Worm (Caenorhabditis elegans) whole organism, midembryonic: ENCODE results near the gene F23D12.4.

Experiments
- T22C8.4 ChIP-seq: fragments of 200-800 bp; sonication (Bioruptor generic); IDR thresholded peaks from 2 replicates; pipeline ENCODE4 v1.3.6; 2022; ENCODE audit warnings: missing genetic modification characterization, missing compliant biosample characterization
- cog-1 ChIP-seq: sonication (generic microtip); optimal IDR thresholded peaks from 2 replicates; lab custom pipeline; 2016; ENCODE audit warnings: missing genetic modification characterization, missing compliant biosample characterization
- flt-1 ChIP-seq: fragments of 200-800 bp; sonication (Bioruptor generic); IDR thresholded peaks from 2 replicates; pipeline ENCODE4 v1.3.6; 2022; ENCODE audit warnings: missing genetic modification characterization, missing compliant biosample characterization
- klf-2 ChIP-seq: fragments of 200-800 bp; sonication (Bioruptor generic); conservative IDR thresholded peaks from 2 replicates; pipeline ENCODE4 v1.3.6; 2022; ENCODE audit warnings: missing genetic modification reagents, missing genetic modification characterization, missing compliant biosample characterization
- med-1 ChIP-seq: sonication (generic microtip); optimal IDR thresholded peaks from 2 replicates; lab custom pipeline; 2017; ENCODE audit warnings: missing genetic modification characterization, mild to moderate bottlenecking, missing compliant biosample characterization, antibody characterized with exemption, missing genetic modification reagents; ENCODE audit not compliant: insufficient read depth
- ref-1 ChIP-seq: fragments of 200-800 bp; sonication (Bioruptor generic); conservative IDR thresholded peaks from 2 replicates; pipeline ENCODE4 v1.3.6; 2022; ENCODE audit warnings: missing genetic modification reagents, missing genetic modification characterization, missing compliant biosample characterization
- tab-1 ChIP-seq: fragments of 200-800 bp; sonication (Bioruptor generic); IDR thresholded peaks from 2 replicates; pipeline ENCODE4 v1.3.6; 2022; ENCODE audit warnings: missing genetic modification characterization, missing compliant biosample characterization
- ztf-23 ChIP-seq: fragments of 200-800 bp; sonication (Bioruptor generic); IDR thresholded peaks from 2 replicates; pipeline ENCODE4 v1.3.6; 2022; ENCODE audit warnings: missing genetic modification reagents, missing genetic modification characterization, missing compliant biosample characterization
- ztf-29 ChIP-seq: fragments of 200-800 bp; sonication (Bioruptor generic); IDR thresholded peaks from 2 replicates; pipeline ENCODE4 v1.3.6; 2022; ENCODE audit warnings: missing genetic modification reagents, missing genetic modification characterization, missing compliant biosample characterization

The F23D12.4 gene

ce11 chrX:14424673-14425072, 20.1 kb upstream of the F23D12.4 start, which contains the start of gene F23D12.11:
TSS of gene F23D12.11 (minus strand) at chrX:14424751.
- TF ChIP-seq klf-2 (GFP tag; lab: Robert Waterston, UW) (no peak), tab-1 (GFP tag; lab: Robert Waterston, UW) (no peak), ref-1 (GFP tag; lab: Robert Waterston, UW) (no peak), flt-1 (GFP tag; lab: Robert Waterston, UW) (no peak), med-1 (GFP tag; lab: Kevin White, UChicago) (no peak), ztf-23 (GFP tag; lab: Robert Waterston, UW) (no peak), cog-1 (tag; lab: Kevin White, UChicago) (no peak), ztf-29 (GFP tag; lab: Robert Waterston, UW) (no peak), T22C8.4 (GFP tag; lab: Robert Waterston, UW) (no peak)

- no peak for TF ChIP-seq ztf-29 (GFP tag; lab: Robert Waterston, UW)
- no peak for TF ChIP-seq klf-2 (GFP tag; lab: Robert Waterston, UW)
- TF ChIP-seq ref-1 (GFP tag; lab: Robert Waterston, UW), result no peak
- no peak for TF ChIP-seq med-1 (GFP tag; lab: Kevin White, UChicago)
- TF ChIP-seq cog-1 (tag; lab: Kevin White, UChicago), result no peak
- TF ChIP-seq T22C8.4 (GFP tag; lab: Robert Waterston, UW), result no peak
- no peak for TF ChIP-seq tab-1 (GFP tag; lab: Robert Waterston, UW)
- no peak for TF ChIP-seq flt-1 (GFP tag; lab: Robert Waterston, UW)
- no peak for TF ChIP-seq ztf-23 (GFP tag; lab: Robert Waterston, UW)
These were observed 16.7 kb upstream of the F23D12.4 start, which contains the start of gene F23D12.1 for ce11 chrX:14428052-14428451. TSS of gene F23D12.1 (minus strand) at chrX:14428152.

ce11 chrX:14430436-14430835, 14.4 kb upstream of the F23D12.4 start:
- TF ChIP-seq T22C8.4 (GFP tag; lab: Robert Waterston, UW) (no peak), tab-1 (GFP tag; lab: Robert Waterston, UW) (no peak), cog-1 (tag; lab: Kevin White, UChicago) (no peak), flt-1 (GFP tag; lab: Robert Waterston, UW) (no peak), ztf-29 (GFP tag; lab: Robert Waterston, UW) (no peak), klf-2 (GFP tag; lab: Robert Waterston, UW) (no peak), med-1 (GFP tag; lab: Kevin White, UChicago) (no peak), ztf-23 (GFP tag; lab: Robert Waterston, UW) (no peak), ref-1 (GFP tag; lab: Robert Waterston, UW) (no peak)

- TF ChIP-seq med-1 (GFP tag; lab: Kevin White, UChicago) (no peak), ztf-23 (GFP tag; lab: Robert Waterston, UW) (no peak), klf-2 (GFP tag; lab: Robert Waterston, UW) (no peak), ref-1 (GFP tag; lab: Robert Waterston, UW) (no peak), T22C8.4 (GFP tag; lab: Robert Waterston, UW) (no peak), cog-1 (tag; lab: Kevin White, UChicago) (no peak), ztf-29 (GFP tag; lab: Robert Waterston, UW) (no peak), flt-1 (GFP tag; lab: Robert Waterston, UW) (no peak), tab-1 (GFP tag; lab: Robert Waterston, UW) (no peak)
These were observed 9.1 kb upstream of the F23D12.4 start for ce11 chrX:14435648-14436155.

ce11 chrX:14442321-14442720, 2.5 kb upstream of the F23D12.4 start, which contains the start of gene F23D12.3:
TSS of gene F23D12.3 (plus strand) at chrX:14442621.
- TF ChIP-seq ztf-23 (GFP tag; lab: Robert Waterston, UW) (no peak), klf-2 (GFP tag; lab: Robert Waterston, UW) (no peak), flt-1 (GFP tag; lab: Robert Waterston, UW) (no peak), cog-1 (tag; lab: Kevin White, UChicago) (no peak), ref-1 (GFP tag; lab: Robert Waterston, UW) (no peak), tab-1 (GFP tag; lab: Robert Waterston, UW) (no peak), ztf-29 (GFP tag; lab: Robert Waterston, UW) (no peak), med-1 (GFP tag; lab: Kevin White, UChicago) (no peak)

- TF ChIP-seq T22C8.4 (GFP tag; lab: Robert Waterston, UW) (no peak), ztf-29 (GFP tag; lab: Robert Waterston, UW) (no peak), ztf-23 (GFP tag; lab: Robert Waterston, UW) (no peak), cog-1 (tag; lab: Kevin White, UChicago) (no peak), ref-1 (GFP tag; lab: Robert Waterston, UW) (no peak), tab-1 (GFP tag; lab: Robert Waterston, UW) (no peak), klf-2 (GFP tag; lab: Robert Waterston, UW) (no peak), med-1 (GFP tag; lab: Kevin White, UChicago) (no peak)
These were observed 2.7 kb downstream of the F23D12.4 start for ce11 chrX:14447498-14447897.

- no peak for TF ChIP-seq med-1 (GFP tag; lab: Kevin White, UChicago)
These were observed 3.1 kb downstream of the F23D12.4 start, which contains the start of gene jmjd-3.2 for ce11 chrX:14447910-14448309. TSS of gene jmjd-3.2 (plus strand) at chrX:14448210.

- TF ChIP-seq klf-2 (GFP tag; lab: Robert Waterston, UW) (no peak), T22C8.4 (GFP tag; lab: Robert Waterston, UW) (no peak), ref-1 (GFP tag; lab: Robert Waterston, UW) (no peak), flt-1 (GFP tag; lab: Robert Waterston, UW) (no peak), med-1 (GFP tag; lab: Kevin White, UChicago) (no peak), cog-1 (tag; lab: Kevin White, UChicago) (no peak), ztf-29 (GFP tag; lab: Robert Waterston, UW) (no peak), ztf-23 (GFP tag; lab: Robert Waterston, UW) (no peak), tab-1 (GFP tag; lab: Robert Waterston, UW) (no peak)
These were observed 8.9 kb downstream of the F23D12.4 start, which contains the start of gene F23D12.7 for ce11 chrX:14453735-14454134. TSS of gene F23D12.7 (minus strand) at chrX:14453835.

ce11 chrX:14455419-14455818, 10.6 kb downstream of the F23D12.4 start, which contains the start of gene Y66C5A.1:
TSS of gene Y66C5A.1 (minus strand) at chrX:14455519.
- TF ChIP-seq flt-1 (GFP tag; lab: Robert Waterston, UW) (no peak), ztf-29 (GFP tag; lab: Robert Waterston, UW) (no peak), cog-1 (tag; lab: Kevin White, UChicago) (no peak), ztf-23 (GFP tag; lab: Robert Waterston, UW) (no peak), T22C8.4 (GFP tag; lab: Robert Waterston, UW) (no peak), klf-2 (GFP tag; lab: Robert Waterston, UW) (no peak), ref-1 (GFP tag; lab: Robert Waterston, UW) (no peak), med-1 (GFP tag; lab: Kevin White, UChicago) (no peak)
